Worm (Caenorhabditis elegans) whole organism, L1 larva: ENCODE data around the gene F21C10.7.

ENCODE experiments used
- dsc-1 ChIP-seq: sonication (generic microtip); optimal IDR thresholded peaks from 2 replicates; lab custom pipeline; 2016; ENCODE audit warnings: mild to moderate bottlenecking, missing genetic modification characterization, missing compliant biosample characterization
- egl-27 ChIP-seq, 2 experiments: fragments of 150-350 bp in 1 of 2; sonication (generic microtip); optimal IDR thresholded peaks; 3 replicates each; lab custom pipeline; 2017 to 2018; ENCODE audit warnings: missing biosample characterization in 2 of 2, missing genetic modification characterization in 2 of 2, missing genetic modification reagents in 2 of 2
- elt-2 ChIP-seq: sonication (generic microtip); optimal IDR thresholded peaks from 2 replicates; lab custom pipeline; 2016; ENCODE audit warnings: missing genetic modification characterization, mild to moderate bottlenecking, inconsistent platforms, missing compliant biosample characterization, missing genetic modification reagents
- grh-1 ChIP-seq: fragments of 200-800 bp; sonication (Bioruptor generic); IDR thresholded peaks from 2 replicates; pipeline ENCODE4 v1.3.6; 2022; ENCODE audit warnings: missing genetic modification reagents, missing genetic modification characterization, missing compliant biosample characterization
- nhr-237 ChIP-seq: fragments of 150-350 bp; optimal IDR thresholded peaks from 2 replicates; lab custom pipeline; 2014; ENCODE audit warnings: missing biosample characterization, missing genetic modification characterization
- nhr-76 ChIP-seq: sonication (generic microtip); optimal IDR thresholded peaks from 2 replicates; lab custom pipeline; 2017; ENCODE audit warnings: missing biosample characterization, missing genetic modification characterization
- rnt-1 ChIP-seq: sonication (generic microtip); optimal IDR thresholded peaks from 2 replicates; lab custom pipeline; 2016; ENCODE audit warnings: mild to moderate bottlenecking, missing genetic modification characterization, moderate library complexity, missing compliant biosample characterization
- unc-86 ChIP-seq: sonication (generic microtip); optimal IDR thresholded peaks from 2 replicates; lab custom pipeline; 2016; ENCODE audit warnings: missing genetic modification characterization, missing compliant biosample characterization

- no peak for TF ChIP-seq nhr-76
- TF ChIP-seq grh-1, result no peak
- TF ChIP-seq egl-27 (tag; optimal IDR thresholded peaks at IDR 0.05; lab: Kevin White, UChicago), result no peak
- TF ChIP-seq rnt-1 (tag; lab: Kevin White, UChicago), result no peak
- TF ChIP-seq dsc-1 (tag; lab: Kevin White, UChicago), result no peak
- TF ChIP-seq nhr-237, result no peak
- TF ChIP-seq elt-2 (tag; lab: Kevin White, UChicago), result no peak
- TF ChIP-seq unc-86, result no peak
Observed at ce11 chrV:9163897-9164296, 51.3 kb downstream of the F21C10.7 start.
